Worm (Caenorhabditis elegans) whole organism, young adult: ENCODE measurements around the gene magu-4.

Experiments
- ZK185.1 ChIP-seq: sonication (generic microtip); optimal IDR thresholded peaks from 2 replicates; lab custom pipeline; 2016; ENCODE audit warnings: mild to moderate bottlenecking, missing genetic modification characterization, missing compliant biosample characterization; ENCODE audit not compliant: poor library complexity, severe bottlenecking
- ceh-27 ChIP-seq: fragments of 200-800 bp; sonication (Bioruptor generic); optimal IDR thresholded peaks from 2 replicates; lab custom pipeline; 2018; ENCODE audit warnings: mild to moderate bottlenecking, missing genetic modification characterization, moderate library complexity, missing compliant biosample characterization
- ceh-91 ChIP-seq: fragments of 200-800 bp; sonication (Bioruptor generic); IDR thresholded peaks from 2 replicates; pipeline ENCODE4 v1.3.6; 2022; ENCODE audit warnings: missing genetic modification reagents, missing genetic modification characterization, missing compliant biosample characterization
- madf-10 ChIP-seq: sonication (generic microtip); optimal IDR thresholded peaks from 2 replicates; lab custom pipeline; 2016; ENCODE audit warnings: mild to moderate bottlenecking, missing genetic modification characterization, missing compliant biosample characterization
- madf-3 ChIP-seq: fragments of 200-800 bp; sonication (Bioruptor generic); IDR thresholded peaks from 2 replicates; pipeline ENCODE4 v1.3.6; 2022; ENCODE audit warnings: missing genetic modification reagents, missing genetic modification characterization, missing compliant biosample characterization
- snpc-1.1 ChIP-seq: sonication (generic microtip); optimal IDR thresholded peaks from 2 replicates; lab custom pipeline; 2017; ENCODE audit warnings: missing genetic modification characterization, mild to moderate bottlenecking, missing compliant biosample characterization, antibody characterized with exemption, moderate library complexity, missing genotype, missing genetic modification reagents; ENCODE audit not compliant: insufficient read depth
- ztf-18 ChIP-seq: sonication (generic microtip); optimal IDR thresholded peaks from 2 replicates; lab custom pipeline; 2016; ENCODE audit warnings: missing genotype, mild to moderate bottlenecking, missing genetic modification characterization, missing compliant biosample characterization

DNA sequence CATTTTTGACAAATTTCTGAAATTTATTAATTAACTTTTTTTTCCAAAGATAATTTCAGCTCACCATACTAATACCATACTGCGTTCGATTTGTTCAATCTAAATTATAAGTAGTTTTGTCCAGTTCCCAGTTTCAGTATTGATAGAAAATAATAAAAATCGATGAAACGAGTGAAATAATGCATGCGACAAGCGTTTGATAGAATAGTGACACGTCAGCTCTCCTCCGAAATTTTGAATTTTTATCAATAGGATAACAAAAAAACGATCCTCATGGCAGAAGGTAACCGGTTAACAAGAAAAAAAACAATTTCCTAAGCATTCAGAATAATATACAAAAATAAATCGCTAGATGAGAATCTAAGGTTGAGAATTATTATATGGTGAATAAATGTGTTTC lies 7.8 kb upstream of the magu-4 start, which contains the start of gene C47E12.3:
- TF ChIP-seq madf-3 (GFP tag; lab: Robert Waterston, UW) (no peak), ZK185.1 (tag; lab: Kevin White, UChicago) (no peak), ceh-27 (no peak), ztf-18 (tag; lab: Kevin White, UChicago) (no peak), snpc-1.1 (tag; lab: Kevin White, UChicago) (no peak), madf-10 (tag; lab: Kevin White, UChicago) (no peak), ceh-91 (no peak)
